Worm (Caenorhabditis elegans): ENCODE measurements around the gene deb-1.

DNA sequence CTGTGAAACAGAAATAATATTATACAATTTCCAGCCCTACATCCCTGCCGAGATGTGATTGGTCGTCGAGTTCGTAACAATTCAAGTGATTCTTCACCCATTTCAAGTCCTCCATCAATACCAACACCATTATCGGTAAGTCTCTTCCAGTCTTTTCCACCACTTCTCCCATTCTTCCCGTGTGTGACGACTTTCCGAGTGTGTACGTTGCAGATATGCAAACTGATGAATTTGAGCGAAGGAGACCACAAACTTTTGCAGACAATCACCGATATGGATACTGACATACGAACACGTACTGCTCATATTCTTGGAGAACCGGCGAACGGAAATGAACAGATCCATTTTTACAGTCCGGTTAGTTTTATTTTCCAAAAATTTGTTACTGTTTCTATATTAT, 42.6 kb downstream of the deb-1 start:
- no peak for TF ChIP-seq ama-1 (optimal IDR thresholded peaks at IDR 0.05)
- no peak for TF ChIP-seq hmbx-1 (tag; optimal IDR thresholded peaks at IDR 0.05)
- TF ChIP-seq tbx-11 (GFP tag; IDR thresholded peaks at IDR 0.05): no peak
- no peak for TF ChIP-seq scrt-1 (GFP tag; IDR thresholded peaks at IDR 0.05)
- no peak for TF ChIP-seq sea-1 (GFP tag; conservative IDR thresholded peaks at IDR 0.05)
- TF ChIP-seq ceh-13 (GFP tag; optimal IDR thresholded peaks at IDR 0.05): no peak

Data from whole organism, early embryonic.